Fruit fly (Drosophila melanogaster) whole organism, embryonic: ENCODE results near the gene AnxB9.
A peak's percentile ranks its signal among the peaks of the same experiment; 100 is the strongest.

ENCODE experiments used
- Ada2b ChIP-seq: fragments of 200-800 bp; sonication (Bioruptor generic); IDR thresholded peaks from 2 replicates; pipeline ENCODE4 v1.3.6; 2022; ENCODE audit warnings: missing biosample characterization, missing genetic modification characterization
- Aef1 ChIP-seq: fragments of 200-800 bp; sonication (Bioruptor generic); IDR thresholded peaks from 3 replicates; pipeline ENCODE4 v1.3.6; 2022; ENCODE audit warnings: missing biosample characterization, missing genetic modification characterization
- Asciz ChIP-seq: fragments of 200-800 bp; sonication (Bioruptor generic); optimal IDR thresholded peaks from 2 replicates; lab custom pipeline; 2017; ENCODE audit warnings: missing biosample characterization, mild to moderate bottlenecking, missing genetic modification characterization, missing genetic modification reagents
- Atf-2 ChIP-seq: fragments of 200-800 bp; sonication (Bioruptor generic); optimal IDR thresholded peaks from 2 replicates; lab custom pipeline; 2016; ENCODE audit warnings: missing biosample characterization, missing genetic modification characterization
- Bgb ChIP-seq: fragments of 200-800 bp; sonication (Bioruptor generic); IDR thresholded peaks from 2 replicates; pipeline ENCODE4 v1.3.6; 2022; ENCODE audit warnings: missing biosample characterization, missing genetic modification characterization; ENCODE audit not compliant: partially characterized antibody
- CG1024 ChIP-seq: fragments of 200-800 bp; sonication (Bioruptor generic); IDR thresholded peaks from 2 replicates; pipeline ENCODE4 v1.3.6; 2022; ENCODE audit warnings: missing biosample characterization, missing genetic modification characterization
- CG11504 ChIP-seq: fragments of 200-800 bp; sonication (Bioruptor generic); optimal IDR thresholded peaks from 3 replicates; lab custom pipeline; 2019; ENCODE audit warnings: missing biosample characterization, mild to moderate bottlenecking, missing genetic modification characterization, moderate library complexity
- CG11695 ChIP-seq: fragments of 200-800 bp; sonication (Bioruptor generic); IDR thresholded peaks from 3 replicates; pipeline ENCODE4 v1.3.6; 2022; ENCODE audit warnings: missing biosample characterization, missing genetic modification characterization
- CG12219 ChIP-seq: fragments of 200-800 bp; sonication (Bioruptor generic); optimal IDR thresholded peaks from 3 replicates; lab custom pipeline; 2018; ENCODE audit warnings: missing biosample characterization, mild to moderate bottlenecking, missing genetic modification characterization
- CG12236 ChIP-seq: fragments of 200-800 bp; sonication (Bioruptor generic); optimal IDR thresholded peaks from 2 replicates; lab custom pipeline; 2016; ENCODE audit warnings: missing biosample characterization, missing genetic modification characterization
- CG1602 ChIP-seq: fragments of 200-800 bp; sonication (Bioruptor generic); optimal IDR thresholded peaks from 3 replicates; lab custom pipeline; 2016; ENCODE audit warnings: missing biosample characterization, missing genetic modification characterization
- CG18476 ChIP-seq: fragments of 200-800 bp; sonication (Bioruptor generic); optimal IDR thresholded peaks from 2 replicates; lab custom pipeline; 2016; ENCODE audit warnings: missing biosample characterization, mild to moderate bottlenecking, missing genetic modification characterization
- CG2116 ChIP-seq: fragments of 200-800 bp; sonication (Bioruptor generic); optimal IDR thresholded peaks from 3 replicates; lab custom pipeline; 2018; ENCODE audit warnings: missing biosample characterization, mild to moderate bottlenecking, missing genetic modification characterization
- CG30403 ChIP-seq: fragments of 200-800 bp; sonication (Bioruptor generic); optimal IDR thresholded peaks from 3 replicates; lab custom pipeline; 2016; ENCODE audit warnings: missing biosample characterization, missing genetic modification characterization
- CG30431 ChIP-seq: fragments of 200-800 bp; sonication (Bioruptor generic); optimal IDR thresholded peaks from 2 replicates; lab custom pipeline; 2017; ENCODE audit warnings: missing biosample characterization, missing genetic modification characterization
- CG31441 ChIP-seq: fragments of 200-800 bp; sonication (Bioruptor generic); IDR thresholded peaks from 2 replicates; pipeline ENCODE4 v1.3.6; 2022; ENCODE audit warnings: missing biosample characterization, missing genetic modification characterization
- CG33557 ChIP-seq: fragments of 200-800 bp; sonication (Bioruptor generic); optimal IDR thresholded peaks from 2 replicates; lab custom pipeline; 2019; ENCODE audit warnings: missing biosample characterization, mild to moderate bottlenecking, missing genetic modification characterization, moderate library complexity
- CG4617 ChIP-seq: fragments of 200-800 bp; sonication (Bioruptor generic); optimal IDR thresholded peaks from 3 replicates; lab custom pipeline; 2016; ENCODE audit warnings: missing biosample characterization, missing genetic modification characterization, borderline replicate concordance
- CG8765 ChIP-seq: fragments of 200-800 bp; sonication (Bioruptor generic); IDR thresholded peaks from 2 replicates; pipeline ENCODE4 v1.3.6; 2022; ENCODE audit warnings: missing biosample characterization, missing genetic modification characterization
- CG9215 ChIP-seq: fragments of 200-800 bp; sonication (Bioruptor generic); IDR thresholded peaks from 2 replicates; pipeline ENCODE4 v1.3.6; 2022; ENCODE audit warnings: missing biosample characterization, missing genetic modification characterization
- CG9437 ChIP-seq: fragments of 200-800 bp; sonication (Bioruptor generic); optimal IDR thresholded peaks from 2 replicates; lab custom pipeline; 2018; ENCODE audit warnings: missing biosample characterization, mild to moderate bottlenecking, missing genetic modification characterization
- Camta ChIP-seq: fragments of 200-800 bp; sonication (Bioruptor generic); optimal IDR thresholded peaks from 2 replicates; lab custom pipeline; 2016; ENCODE audit warnings: missing biosample characterization, missing genetic modification characterization
- Ets97D ChIP-seq: fragments of 200-800 bp; sonication (Bioruptor generic); optimal IDR thresholded peaks from 3 replicates; lab custom pipeline; 2016; ENCODE audit warnings: missing biosample characterization, missing genetic modification characterization
- Kr ChIP-seq: fragments of 200-800 bp; sonication (Bioruptor generic); optimal IDR thresholded peaks from 2 replicates; lab custom pipeline; 2017; ENCODE audit warnings: missing biosample characterization, mild to moderate bottlenecking, missing genetic modification characterization
- Rfx ChIP-seq: fragments of 200-800 bp; sonication (Bioruptor generic); IDR thresholded peaks from 2 replicates; pipeline ENCODE4 v1.3.6; 2022; ENCODE audit warnings: missing biosample characterization, missing genetic modification characterization
- Scr ChIP-seq: fragments of 200-800 bp; sonication (Bioruptor generic); IDR thresholded peaks from 2 replicates; pipeline ENCODE4 v1.3.6; 2022; ENCODE audit warnings: missing biosample characterization, missing genetic modification characterization; ENCODE audit not compliant: partially characterized antibody
- Sox102F ChIP-seq: fragments of 200-800 bp; sonication (Bioruptor generic); optimal IDR thresholded peaks from 2 replicates; lab custom pipeline; 2018; ENCODE audit warnings: missing biosample characterization, mild to moderate bottlenecking, missing genetic modification characterization, moderate library complexity
- Vsx1 ChIP-seq: fragments of 200-800 bp; sonication (Bioruptor generic); optimal IDR thresholded peaks from 2 replicates; lab custom pipeline; 2017; ENCODE audit warnings: missing biosample characterization, mild to moderate bottlenecking, missing genetic modification characterization, missing genetic modification reagents
- bab2 ChIP-seq: fragments of 200-800 bp; sonication (Bioruptor generic); optimal IDR thresholded peaks from 2 replicates; lab custom pipeline; 2016; ENCODE audit warnings: missing biosample characterization, missing genetic modification characterization
- chn ChIP-seq: fragments of 200-800 bp; sonication (Bioruptor generic); optimal IDR thresholded peaks from 2 replicates; lab custom pipeline; 2016; ENCODE audit warnings: missing biosample characterization, missing genetic modification characterization
- dimm ChIP-seq: fragments of 200-800 bp; sonication (Bioruptor generic); IDR thresholded peaks from 2 replicates; pipeline ENCODE4 v1.3.6; 2022; ENCODE audit warnings: missing biosample characterization, missing genetic modification characterization
- gfzf ChIP-seq: fragments of 200-800 bp; sonication (Bioruptor generic); optimal IDR thresholded peaks from 2 replicates; lab custom pipeline; 2016; ENCODE audit warnings: missing biosample characterization, mild to moderate bottlenecking, missing genetic modification characterization, moderate library complexity
- hbn ChIP-seq: fragments of 200-800 bp; sonication (Bioruptor generic); IDR thresholded peaks from 2 replicates; pipeline ENCODE4 v1.3.6; 2022; ENCODE audit warnings: missing biosample characterization, missing genetic modification characterization; ENCODE audit not compliant: partially characterized antibody
- insv ChIP-seq, 2 experiments: fragments of 200-800 bp; sonication (Bioruptor generic); optimal IDR thresholded peaks; 3 replicates each; lab custom pipeline; 2016 to 2018; ENCODE audit warnings: missing biosample characterization in 2 of 2, missing genetic modification characterization in 2 of 2
- jigr1 ChIP-seq: fragments of 200-800 bp; sonication (Bioruptor generic); IDR thresholded peaks from 3 replicates; pipeline ENCODE4 v1.3.6; 2022; ENCODE audit warnings: missing biosample characterization, missing genetic modification characterization
- kah ChIP-seq: fragments of 200-800 bp; sonication (Bioruptor generic); optimal IDR thresholded peaks from 2 replicates; lab custom pipeline; 2018; ENCODE audit warnings: missing biosample characterization, mild to moderate bottlenecking, missing genetic modification characterization
- ken ChIP-seq: fragments of 200-800 bp; sonication (Bioruptor generic); IDR thresholded peaks from 3 replicates; pipeline ENCODE4 v1.3.6; 2022; ENCODE audit warnings: missing biosample characterization, missing genetic modification characterization
- lilli ChIP-seq: fragments of 200-800 bp; sonication (Bioruptor generic); optimal IDR thresholded peaks from 3 replicates; lab custom pipeline; 2016; ENCODE audit warnings: missing biosample characterization, missing genetic modification characterization
- lola ChIP-seq, 3 experiments: fragments of >200 bp in 2 of 3; fragments of 200-800 bp in 1 of 3; sonication (Bioruptor generic) in 1 of 3; optimal IDR thresholded peaks; 2 replicates each; lab custom pipeline; 2017 to 2019; ENCODE audit warnings: missing biosample characterization in 3 of 3, missing genetic modification characterization in 3 of 3, mild to moderate bottlenecking in 1 of 3, moderate library complexity in 1 of 3
- mld ChIP-seq: fragments of 200-800 bp; sonication (Bioruptor generic); IDR thresholded peaks from 3 replicates; pipeline ENCODE4 v1.3.6; 2022; ENCODE audit warnings: missing biosample characterization, missing genetic modification characterization; ENCODE audit not compliant: partially characterized antibody
- odd ChIP-seq: fragments of 200-800 bp; sonication (Bioruptor generic); optimal IDR thresholded peaks from 2 replicates; lab custom pipeline; 2017; ENCODE audit warnings: missing biosample characterization, mild to moderate bottlenecking, missing genetic modification characterization
- pho ChIP-seq: fragments of 200-800 bp; sonication (Bioruptor generic); optimal IDR thresholded peaks from 2 replicates; lab custom pipeline; 2016; ENCODE audit warnings: missing biosample characterization, missing genetic modification characterization
- pzg ChIP-seq: fragments of 200-800 bp; sonication (Bioruptor generic); optimal IDR thresholded peaks from 3 replicates; lab custom pipeline; 2018; ENCODE audit warnings: missing biosample characterization, mild to moderate bottlenecking, missing genetic modification characterization, moderate library complexity
- sens ChIP-seq: fragments of 200-800 bp; sonication (Bioruptor generic); peaks from one replicate; lab custom pipeline; 2016; ENCODE audit warnings: missing biosample characterization, missing genetic modification characterization
- sisA ChIP-seq: fragments of 200-800 bp; sonication (Bioruptor generic); IDR thresholded peaks from 2 replicates; pipeline ENCODE4 v1.3.6; 2022; ENCODE audit warnings: missing biosample characterization, missing genetic modification characterization
- slp2 ChIP-seq: fragments of 200-800 bp; sonication (Bioruptor generic); optimal IDR thresholded peaks from 2 replicates; lab custom pipeline; 2016; ENCODE audit warnings: missing biosample characterization, missing genetic modification characterization
- so ChIP-seq: fragments of 200-800 bp; sonication (Bioruptor generic); IDR thresholded peaks from 3 replicates; pipeline ENCODE4 v1.3.6; 2022; ENCODE audit warnings: missing biosample characterization, missing genetic modification characterization
- sr ChIP-seq: fragments of 200-800 bp; sonication (Bioruptor generic); IDR thresholded peaks from 3 replicates; pipeline ENCODE4 v1.3.6; 2022; ENCODE audit warnings: missing biosample characterization, missing genetic modification characterization
- unc-4 ChIP-seq: fragments of 200-800 bp; sonication (Bioruptor generic); IDR thresholded peaks from 2 replicates; pipeline ENCODE4 v1.3.6; 2022; ENCODE audit warnings: missing biosample characterization, missing genetic modification characterization; ENCODE audit not compliant: partially characterized antibody
- zen ChIP-seq: fragments of 200-800 bp; sonication (Bioruptor generic); optimal IDR thresholded peaks from 3 replicates; lab custom pipeline; 2018; ENCODE audit warnings: missing biosample characterization, mild to moderate bottlenecking, missing genetic modification characterization, moderate library complexity

AnxB9 gene

DNA sequence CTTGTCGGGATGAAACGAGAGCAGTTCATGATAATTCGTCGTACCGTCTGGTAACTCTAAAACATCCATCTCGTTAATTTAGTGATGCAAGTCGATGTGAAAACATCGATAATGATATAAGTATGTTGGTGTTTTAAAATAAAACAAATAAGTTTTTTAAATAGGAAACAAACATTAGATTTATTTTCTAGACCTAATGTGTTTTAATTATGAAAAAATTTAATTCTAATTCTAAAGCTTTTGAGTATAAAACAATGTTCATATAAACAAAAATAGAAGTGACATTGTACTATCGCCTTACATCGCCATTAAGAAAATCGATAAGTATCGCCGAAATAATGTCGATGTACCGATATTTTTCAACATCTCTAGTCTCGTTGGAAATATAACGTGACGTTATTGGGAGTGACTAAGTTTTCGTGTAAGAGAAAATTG is 46.0 kb downstream of the AnxB9 start, which contains the start of gene Rab11 (continued):
- peak; percentile 35 for TF ChIP-seq CG33557
- peak; percentile 42 for TF ChIP-seq CG18476 (GFP tag; lab: Kevin White, UChicago)
- TF ChIP-seq Vsx1 = peak; percentile 28
- peak; percentile 75 for TF ChIP-seq CG30403 (GFP tag; lab: Kevin White, UChicago)
- TF ChIP-seq Sox102F = peak; percentile 47
- peak; percentile 94 for TF ChIP-seq Scr (GFP tag; lab: Robert Waterston, UW)
- TF ChIP-seq sens = peak; percentile 91
- no peak for TF ChIP-seq CG1024 (GFP tag; lab: Robert Waterston, UW)
- peak in 1 of 2 experiments; percentile 31 for TF ChIP-seq insv (GFP tag; optimal IDR thresholded peaks at IDR 0.05; lab: Kevin White, UChicago)
- TF ChIP-seq CG9215 (GFP tag; lab: Robert Waterston, UW) = peak; percentile 56; the same call in 1 of the 2 replicates
- peak; percentile 4 for TF ChIP-seq chn (GFP tag; lab: Kevin White, UChicago)
- TF ChIP-seq sisA (GFP tag; lab: Robert Waterston, UW) = peak; percentile 34; the same call in 1 of the 2 replicates
- TF ChIP-seq Rfx (GFP tag; lab: Robert Waterston, UW) = peak; percentile 49
- TF ChIP-seq slp2 = no peak
- peak; percentile 96 for TF ChIP-seq CG9437 (GFP tag; lab: Kevin White, UChicago)
- no peak for TF ChIP-seq CG30431 (GFP tag; lab: Kevin White, UChicago)
- TF ChIP-seq odd (GFP tag; lab: Kevin White, UChicago) = no peak
- 0 out of 2 replicates have a peak, but pooled peaks have one; percentile 14 for TF ChIP-seq Ada2b (GFP tag; lab: Robert Waterston, UW)
- peak; percentile 12 for TF ChIP-seq zen (tag; lab: Kevin White, UChicago)
- no peak for TF ChIP-seq Kr (GFP tag; lab: Kevin White, UChicago)
- 0 out of 3 replicates have a peak, but pooled peaks have one; percentile 25 for TF ChIP-seq CG11695 (GFP tag; lab: Robert Waterston, UW)
- peak; percentile 77 for TF ChIP-seq mld (GFP tag; lab: Robert Waterston, UW)
- peak; percentile 24 for TF ChIP-seq Atf-2 (GFP tag; lab: Kevin White, UChicago)
- 0 out of 2 replicates have a peak, but pooled peaks have one; percentile 14 for TF ChIP-seq CG8765 (GFP tag; lab: Robert Waterston, UW)
- peak; percentile 86 for TF ChIP-seq hbn (GFP tag; lab: Robert Waterston, UW)
- peak; percentile 91 for TF ChIP-seq Bgb (GFP tag; lab: Robert Waterston, UW)
- peak; percentile 59 for TF ChIP-seq lilli
- peak in 1 of 3 experiments; percentile 56 for TF ChIP-seq lola (GFP tag; optimal IDR thresholded peaks at IDR 0.05; lab: Kevin White, UChicago)
- TF ChIP-seq CG12219 (GFP tag; lab: Kevin White, UChicago) = no peak
- TF ChIP-seq pho (GFP tag; lab: Kevin White, UChicago) = peak; percentile 10
- TF ChIP-seq sr = no peak
- TF ChIP-seq CG4617 (GFP tag; lab: Kevin White, UChicago) = peak; percentile 32
- peak; percentile 28 for TF ChIP-seq bab2 (GFP tag; lab: Kevin White, UChicago)
- TF ChIP-seq jigr1 (GFP tag; lab: Robert Waterston, UW) = peak; percentile 5; the same call in 1 of the 3 replicates
- TF ChIP-seq Camta (GFP tag; lab: Kevin White, UChicago) = peak; percentile 23
- no peak for TF ChIP-seq kah (GFP tag; lab: Kevin White, UChicago)
- peak; percentile 18; the same call in 1 of the 3 replicates for TF ChIP-seq Aef1 (GFP tag; lab: Robert Waterston, UW)
- TF ChIP-seq CG1602 (GFP tag; lab: Kevin White, UChicago) = peak; percentile 11
- TF ChIP-seq ken (GFP tag; lab: Robert Waterston, UW) = no peak
- peak; percentile 59 for TF ChIP-seq CG11504 (tag; lab: Kevin White, UChicago)
- TF ChIP-seq pzg (GFP tag; lab: Kevin White, UChicago) = peak; percentile 58
- peak; percentile 50 for TF ChIP-seq gfzf (GFP tag; lab: Kevin White, UChicago)
- peak; percentile 59; the same call in 1 of the 2 replicates for TF ChIP-seq CG31441 (GFP tag; lab: Robert Waterston, UW)
- TF ChIP-seq Asciz (GFP tag; lab: Kevin White, UChicago) = peak; percentile 40
- no peak for TF ChIP-seq so (GFP tag; lab: Robert Waterston, UW)
- TF ChIP-seq CG12236 (GFP tag; lab: Kevin White, UChicago) = no peak
- peak; percentile 92 for TF ChIP-seq CG2116 (GFP tag; lab: Kevin White, UChicago)
- peak; percentile 84 for TF ChIP-seq unc-4
- peak; percentile 14 for TF ChIP-seq Ets97D (GFP tag; lab: Kevin White, UChicago)
- no peak for TF ChIP-seq dimm (GFP tag; lab: Robert Waterston, UW)
